Worm (Caenorhabditis elegans): ENCODE measurements around the gene K08E3.2.
A peak's percentile ranks its signal among the peaks of the same experiment; 100 is the strongest.
"Not testable (repeated sequence)": the region's sequence is repeated elsewhere in the genome, so short reads cannot be mapped to it uniquely, and the experiment has no call there.

Gene K08E3.2

DNA sequence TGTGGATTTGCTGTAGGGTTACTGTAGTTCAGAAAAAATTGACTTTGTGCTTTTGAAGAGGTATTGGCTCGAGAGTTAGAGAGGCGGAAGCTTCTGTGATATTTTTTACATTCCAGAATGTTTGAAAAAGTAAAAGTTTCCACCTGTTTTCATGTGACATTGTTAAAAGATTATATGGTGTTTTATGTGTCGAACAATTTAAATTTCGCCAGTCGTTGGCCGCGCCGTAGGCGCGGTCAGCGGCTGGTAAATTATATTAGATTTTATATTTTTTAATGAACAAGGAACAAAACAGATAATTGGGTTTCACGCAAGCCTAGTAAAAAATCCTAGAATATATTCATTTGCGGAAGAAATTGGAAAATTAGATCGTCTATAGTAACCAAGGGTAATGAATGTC lies 2.7 kb upstream of the K08E3.2 start, which contains the start of gene mlc-7:
mlc-7 (plus strand) TSS at position 301 of the 400 bp plus-strand sequence.
- not testable (repeated sequence) for TF ChIP-seq daf-19 (GFP tag; conservative IDR thresholded peaks at IDR 0.05); Y48G9A.11 (GFP tag; IDR thresholded peaks at IDR 0.05); zag-1 (tag; optimal IDR thresholded peaks at IDR 0.05)

- TF ChIP-seq mxl-3 (GFP tag; optimal IDR thresholded peaks at IDR 0.05) (no peak), lin-13 (GFP tag; optimal IDR thresholded peaks at IDR 0.05) (no peak), zip-11 (GFP tag; IDR thresholded peaks at IDR 0.05) (no peak), Y105C5A.15 (GFP tag; IDR thresholded peaks at IDR 0.05) (no peak), arid-1 (GFP tag; conservative IDR thresholded peaks at IDR 0.05) (no peak), unc-62 (GFP tag; optimal IDR thresholded peaks at IDR 0.05 in 1 of 2) (no peak), unc-62 (tag; optimal IDR thresholded peaks at IDR 0.05) (no peak), pqm-1 (tag; optimal IDR thresholded peaks at IDR 0.05) (no peak), duxl-1 (tag; optimal IDR thresholded peaks at IDR 0.05; ENCODE audit: poor library complexity) (no peak), zip-2 (tag; optimal IDR thresholded peaks at IDR 0.05) (no peak)
These were observed 4.6 kb downstream of the K08E3.2 start, which contains the start of gene tyr-2 for ce11 chrIII:13743922-13744321. Gene tyr-2, plus strand, starts transcription at chrIII:13744222.

ce11 chrIII:13742028-13742427 lies 6.5 kb downstream of the K08E3.2 start:
- TF ChIP-seq egl-43 (GFP tag; IDR thresholded peaks at IDR 0.05) (no peak), unc-62 (GFP tag; optimal IDR thresholded peaks at IDR 0.05 in 1 of 2) (peak in 1 of 2 experiments; percentile 64), unc-62 (tag; optimal IDR thresholded peaks at IDR 0.05) (no peak)

- TF ChIP-seq snpc-1.2 (GFP tag; IDR thresholded peaks at IDR 0.05), result peak; percentile 39; the same call in 1 of the 2 replicates
- TF ChIP-seq madf-5 (GFP tag; IDR thresholded peaks at IDR 0.05), result peak in 1 of 2 experiments; percentile 58; a peak in 1 of 4 replicates
- TF ChIP-seq nhr-77 (tag; optimal IDR thresholded peaks at IDR 0.05), result no peak
- 0 out of 2 replicates have a peak, but pooled peaks have one; percentile 14 for TF ChIP-seq lim-7 (GFP tag; IDR thresholded peaks at IDR 0.05)
- peak; percentile 62; the same call in 1 of the 2 replicates for TF ChIP-seq set-16 (GFP tag; IDR thresholded peaks at IDR 0.05)
These were observed 7.1 kb downstream of the K08E3.2 start for ce11 chrIII:13741410-13741809.

ce11 chrIII:13735008-13735407 lies 13.5 kb downstream of the K08E3.2 start, which contains the start of gene W06F12.3:
Gene W06F12.3, plus strand, starts transcription at chrIII:13735030.
- TF ChIP-seq F10B5.3 (tag; optimal IDR thresholded peaks at IDR 0.05) (no peak), aha-1 (tag) (peak; percentile 91)

ce11 chrIII:13733833-13734232 lies 14.7 kb downstream of the K08E3.2 start:
- TF ChIP-seq daf-16 (GFP tag; optimal IDR thresholded peaks at IDR 0.05) (no peak), daf-16 (tag; optimal IDR thresholded peaks at IDR 0.05) (peak; percentile 80), nhr-28 (tag; optimal IDR thresholded peaks at IDR 0.05) (peak; percentile 73), unc-62 (GFP tag; optimal IDR thresholded peaks at IDR 0.05 in 1 of 2) (no peak), unc-62 (tag; optimal IDR thresholded peaks at IDR 0.05) (no peak), dmd-9 (GFP tag; IDR thresholded peaks at IDR 0.05) (no peak), F44E2.7 (GFP tag; IDR thresholded peaks at IDR 0.05) (no peak), lsy-2 (tag; optimal IDR thresholded peaks at IDR 0.05) (peak in 1 of 2 experiments; percentile 4), aha-1 (tag) (peak; percentile 87), lin-29 (GFP tag; IDR thresholded peaks at IDR 0.05) (no peak), lin-1 (GFP tag; IDR thresholded peaks at IDR 0.05) (no peak), vab-7 (GFP tag; IDR thresholded peaks at IDR 0.05) (no peak), mes-2 (tag; optimal IDR thresholded peaks at IDR 0.05; ENCODE audit: poor library complexity, severe bottlenecking) (peak; percentile 32), set-16 (GFP tag; IDR thresholded peaks at IDR 0.05) (no peak), dve-1 (tag; optimal IDR thresholded peaks at IDR 0.05; ENCODE audit: insufficient read depth) (peak; percentile 79), dmd-6 (GFP tag; IDR thresholded peaks at IDR 0.05) (peak; percentile 69), mxl-3 (GFP tag; optimal IDR thresholded peaks at IDR 0.05) (peak; percentile 2), lin-38 (GFP tag; IDR thresholded peaks at IDR 0.05) (0 out of 2 replicates have a peak, but pooled peaks have one; percentile 23), hlh-11 (tag; optimal IDR thresholded peaks at IDR 0.05) (peak; percentile 72), F49E8.2 (tag; optimal IDR thresholded peaks at IDR 0.05; ENCODE audit: borderline replicate concordance) (no peak), tra-1 (GFP tag; IDR thresholded peaks at IDR 0.05) (peak; percentile 82), pqm-1 (tag; optimal IDR thresholded peaks at IDR 0.05) (peak; percentile 96), hlh-30 (tag; optimal IDR thresholded peaks at IDR 0.05; ENCODE audit: insufficient read depth) (no peak), nhr-237 (tag; optimal IDR thresholded peaks at IDR 0.05) (no peak), daf-19 (GFP tag; conservative IDR thresholded peaks at IDR 0.05) (no peak), mep-1 (tag; optimal IDR thresholded peaks at IDR 0.05) (peak; percentile 2), nhr-77 (tag; optimal IDR thresholded peaks at IDR 0.05) (peak; percentile 45)
